Fruit fly (Drosophila melanogaster) whole organism, embryonic: ENCODE results near the gene iav.

ENCODE experiments used
- CG12942 ChIP-seq: fragments of 200-800 bp; sonication (Bioruptor generic); optimal IDR thresholded peaks from 3 replicates; lab custom pipeline; 2016; ENCODE audit warnings: missing biosample characterization, missing genetic modification characterization
- CG13624 ChIP-seq: fragments of 200-800 bp; sonication (Bioruptor generic); optimal IDR thresholded peaks from 2 replicates; lab custom pipeline; 2016; ENCODE audit warnings: missing biosample characterization, missing genetic modification characterization
- CG14965 ChIP-seq: fragments of 200-800 bp; sonication (Bioruptor generic); optimal IDR thresholded peaks from 2 replicates; lab custom pipeline; 2016; ENCODE audit warnings: missing biosample characterization, missing genetic modification characterization, borderline replicate concordance
- CG4820 ChIP-seq: fragments of 200-800 bp; sonication (Bioruptor generic); optimal IDR thresholded peaks from 3 replicates; lab custom pipeline; 2016; ENCODE audit warnings: missing biosample characterization, missing genetic modification characterization
- nerfin-1 ChIP-seq: fragments of 200-800 bp; sonication (Bioruptor generic); optimal IDR thresholded peaks from 3 replicates; lab custom pipeline; 2019; ENCODE audit warnings: missing biosample characterization, mild to moderate bottlenecking, missing genetic modification characterization, moderate library complexity
- p53 ChIP-seq: fragments of 200-800 bp; sonication (Bioruptor generic); optimal IDR thresholded peaks from 2 replicates; lab custom pipeline; 2016; ENCODE audit warnings: missing biosample characterization, missing genetic modification characterization
- z ChIP-seq: fragments of 200-800 bp; sonication (Bioruptor generic); IDR thresholded peaks from 3 replicates; pipeline ENCODE4 v1.3.6; 2022; ENCODE audit warnings: missing biosample characterization, missing genetic modification characterization
- zf30C ChIP-seq: fragments of 200-800 bp; sonication (Bioruptor generic); optimal IDR thresholded peaks from 3 replicates; lab custom pipeline; 2018; ENCODE audit warnings: missing biosample characterization, mild to moderate bottlenecking, missing genetic modification characterization

- no peak for TF ChIP-seq zf30C (GFP tag; lab: Kevin White, UChicago)
- TF ChIP-seq nerfin-1 (tag; lab: Kevin White, UChicago): no peak
- TF ChIP-seq CG13624 (GFP tag; lab: Kevin White, UChicago): no peak
- no peak for TF ChIP-seq CG12942 (GFP tag; lab: Kevin White, UChicago)
- TF ChIP-seq CG4820 (GFP tag; lab: Kevin White, UChicago): peak; percentile 6
- peak; percentile 67; the same call in 2 of the 3 replicates for TF ChIP-seq z (GFP tag; lab: Robert Waterston, UW)
- no peak for TF ChIP-seq CG14965 (GFP tag; lab: Kevin White, UChicago)
- no peak for TF ChIP-seq p53 (GFP tag; lab: Kevin White, UChicago)
Observed at dm6 chrX:6800726-6801296, 13.0 kb upstream of the iav start.
